Fruit fly (Drosophila melanogaster): ENCODE measurements around the gene CG42750.

dm6 chr2L:18145253-18145652 lies 130.3 kb downstream of the CG42750 start:
- TF ChIP-seq CG10348 (GFP tag; IDR thresholded peaks at IDR 0.05) (no peak), Pif1A (GFP tag; optimal IDR thresholded peaks at IDR 0.05) (peak; percentile 93), CG12605 (GFP tag; IDR thresholded peaks at IDR 0.05) (peak; percentile 87), CG17806 (tag; optimal IDR thresholded peaks at IDR 0.05) (peak; percentile 88)
